Fruit fly (Drosophila melanogaster): ENCODE measurements around the gene Hcs.

Hcs gene

dm6 chr3R:5518627-5519026 is 43.9 kb downstream of the Hcs start (continued):
- TF ChIP-seq slou (GFP tag; optimal IDR thresholded peaks at IDR 0.05), result no peak
- no peak for TF ChIP-seq Usf (GFP tag; optimal IDR thresholded peaks at IDR 0.05)
- peak; percentile 31; the same call in 1 of the 2 replicates for TF ChIP-seq crol (GFP tag; IDR thresholded peaks at IDR 0.05)
- TF ChIP-seq bsh (GFP tag; optimal IDR thresholded peaks at IDR 0.05), result peak in 1 of 2 experiments; percentile 65
- TF ChIP-seq chn (GFP tag; optimal IDR thresholded peaks at IDR 0.05), result peak; percentile 60
- TF ChIP-seq CG8281 (tag; optimal IDR thresholded peaks at IDR 0.05), result no peak
- TF ChIP-seq Meics (GFP tag; optimal IDR thresholded peaks at IDR 0.05), result peak; percentile 44
- peak; percentile 36 for TF ChIP-seq CG2120 (GFP tag; optimal IDR thresholded peaks at IDR 0.05)
- TF ChIP-seq Dip2 (GFP tag; IDR thresholded peaks at IDR 0.05), result no peak
- TF ChIP-seq D19A (tag; optimal IDR thresholded peaks at IDR 0.05), result peak; percentile 46
- TF ChIP-seq CG10321 (GFP tag; IDR thresholded peaks at IDR 0.05), result no peak
- no peak for TF ChIP-seq Dip3 (GFP tag; optimal IDR thresholded peaks at IDR 0.05)
- peak; percentile 67 for TF ChIP-seq Oli (tag; optimal IDR thresholded peaks at IDR 0.05)
- TF ChIP-seq schlank (tag; optimal IDR thresholded peaks at IDR 0.05), result no peak
- TF ChIP-seq Mes4 (GFP tag; optimal IDR thresholded peaks at IDR 0.05), result peak; percentile 68
- TF ChIP-seq crc (GFP tag; optimal IDR thresholded peaks at IDR 0.05), result peak; percentile 19
- TF ChIP-seq nau (GFP tag; optimal IDR thresholded peaks at IDR 0.05), result no peak
- TF ChIP-seq CG6272 (GFP tag; IDR thresholded peaks at IDR 0.05), result no peak
- no peak for TF ChIP-seq br (optimal IDR thresholded peaks at IDR 0.05)
- no peak for TF ChIP-seq btn (GFP tag; optimal IDR thresholded peaks at IDR 0.05)
- peak; percentile 9 for TF ChIP-seq CG1792 (GFP tag; optimal IDR thresholded peaks at IDR 0.05)
- no peak for TF ChIP-seq CG10431 (GFP tag; optimal IDR thresholded peaks at IDR 0.05)
- TF ChIP-seq CG11398 (GFP tag; optimal IDR thresholded peaks at IDR 0.05), result peak; percentile 45
- TF ChIP-seq Hsf (GFP tag; optimal IDR thresholded peaks at IDR 0.05), result peak; percentile 50
- TF ChIP-seq eve (GFP tag; optimal IDR thresholded peaks at IDR 0.05), result no peak
- no peak for TF ChIP-seq Oaz (GFP tag; IDR thresholded peaks at IDR 0.05)
- TF ChIP-seq CG2875 (GFP tag; optimal IDR thresholded peaks at IDR 0.05), result peak; percentile 40
- TF ChIP-seq CG7556 (GFP tag; optimal IDR thresholded peaks at IDR 0.05), result peak; percentile 35
- 0 out of 2 replicates have a peak, but pooled peaks have one; percentile 18 for TF ChIP-seq Atf6 (GFP tag; IDR thresholded peaks at IDR 0.05)
- TF ChIP-seq sisA (GFP tag; IDR thresholded peaks at IDR 0.05), result peak; percentile 56
- peak; percentile 48 for TF ChIP-seq CG17802 (tag; optimal IDR thresholded peaks at IDR 0.05)
- TF ChIP-seq nmo (GFP tag; optimal IDR thresholded peaks at IDR 0.05), result peak; percentile 49
- no peak for TF ChIP-seq Sry-δ (GFP tag; optimal IDR thresholded peaks at IDR 0.05)
- TF ChIP-seq CG18599 (GFP tag; optimal IDR thresholded peaks at IDR 0.05), result no peak
- peak; percentile 59 for TF ChIP-seq CG8388 (GFP tag; optimal IDR thresholded peaks at IDR 0.05)
- TF ChIP-seq CG8359 (GFP tag; optimal IDR thresholded peaks at IDR 0.05; ENCODE audit: borderline replicate concordance), result peak; percentile 15
- no peak for TF ChIP-seq zen (tag; optimal IDR thresholded peaks at IDR 0.05)
- TF ChIP-seq pfk (GFP tag; optimal IDR thresholded peaks at IDR 0.05), result no peak
- TF ChIP-seq CG14014 (GFP tag; IDR thresholded peaks at IDR 0.05), result 0 out of 2 replicates have a peak, but pooled peaks have one; percentile 37
- TF ChIP-seq Optix (GFP tag; IDR thresholded peaks at IDR 0.05), result peak; percentile 17; the same call in 1 of the 3 replicates
- TF ChIP-seq GATAe (GFP tag; conservative IDR thresholded peaks at IDR 0.05), result no peak
- TF ChIP-seq E2f1 (GFP tag; IDR thresholded peaks at IDR 0.05), result no peak
- TF ChIP-seq CG8089 (GFP tag; optimal IDR thresholded peaks at IDR 0.05), result peak; percentile 53
- peak; percentile 11 for TF ChIP-seq Sry-β (GFP tag; optimal IDR thresholded peaks at IDR 0.05)
- TF ChIP-seq CG31224 (GFP tag; IDR thresholded peaks at IDR 0.05), result no peak
- no peak for TF ChIP-seq Bgb (GFP tag; IDR thresholded peaks at IDR 0.05; ENCODE audit: partially characterized antibody)

All from whole organism, embryonic.